Worm (Caenorhabditis elegans): Measurements from ENCODE around the gene col-44.
A peak's percentile ranks its signal among the peaks of the same experiment; 100 is the strongest.

ce11 chrX:13584725-13585371 lies 6.4 kb upstream of the col-44 start, which contains the start of gene unc-84:
- TF ChIP-seq nhr-6 (tag; optimal IDR thresholded peaks at IDR 0.05) = no peak
- no peak for TF ChIP-seq lsy-2 (tag; optimal IDR thresholded peaks at IDR 0.05)
- TF ChIP-seq fos-1 (tag; optimal IDR thresholded peaks at IDR 0.05) = no peak
- no peak for TF ChIP-seq nhr-21 (tag; optimal IDR thresholded peaks at IDR 0.05)
- no peak for TF ChIP-seq nhr-129 (tag; optimal IDR thresholded peaks at IDR 0.05)
- peak; percentile 9 for TF ChIP-seq unc-55 (GFP tag; optimal IDR thresholded peaks at IDR 0.05)
- no peak for TF ChIP-seq elt-1 (tag; optimal IDR thresholded peaks at IDR 0.05)
- no peak for TF ChIP-seq mbf-1 (tag; optimal IDR thresholded peaks at IDR 0.05)

Data from whole organism, L2 larva.